Fruit fly (Drosophila melanogaster): Measurements from ENCODE around the gene Antp.

- TF ChIP-seq h (optimal IDR thresholded peaks at IDR 0.05) (no peak), psq (optimal IDR thresholded peaks at IDR 0.05) (no peak)
These were observed 12.1 kb upstream of the Antp start for dm6 chr3R:7011031-7011565.

Measured in Kc167 (cell line).